Worm (Caenorhabditis elegans) whole organism, L3 larva: ENCODE results near the gene pqn-65.

ENCODE experiments used
- ZK546.5 ChIP-seq: sonication (generic microtip); optimal IDR thresholded peaks from 2 replicates; lab custom pipeline; 2017; ENCODE audit warnings: missing biosample characterization, missing genetic modification characterization
- aly-2 ChIP-seq: fragments of 150-350 bp; optimal IDR thresholded peaks from 2 replicates; lab custom pipeline; 2014; ENCODE audit warnings: missing biosample characterization, missing genetic modification characterization
- ama-1 ChIP-seq: fragments of 150-350 bp; optimal IDR thresholded peaks from 2 replicates; lab custom pipeline; 2018
- ceh-82 ChIP-seq: fragments of 150-350 bp; optimal IDR thresholded peaks from 2 replicates; lab custom pipeline; 2014; ENCODE audit warnings: missing biosample characterization, missing genetic modification characterization
- ceh-9 ChIP-seq: sonication (generic microtip); optimal IDR thresholded peaks from 2 replicates; lab custom pipeline; 2018; ENCODE audit warnings: missing biosample characterization, missing genetic modification characterization
- daf-12 ChIP-seq: fragments of 150-350 bp; optimal IDR thresholded peaks from 2 replicates; lab custom pipeline; 2014; ENCODE audit warnings: missing biosample characterization, missing genetic modification reagents, missing genetic modification characterization
- egl-27 ChIP-seq: sonication (generic microtip); optimal IDR thresholded peaks from 4 replicates; lab custom pipeline; 2017; ENCODE audit warnings: missing biosample characterization, missing genetic modification reagents, missing genetic modification characterization
- egl-5 ChIP-seq: fragments of 150-350 bp; optimal IDR thresholded peaks from 2 replicates; lab custom pipeline; 2017; ENCODE audit warnings: missing biosample characterization, missing genetic modification reagents, missing genetic modification characterization, inconsistent platforms
- elt-1 ChIP-seq: fragments of 150-350 bp; optimal IDR thresholded peaks from 2 replicates; lab custom pipeline; 2014; ENCODE audit warnings: missing biosample characterization, missing genetic modification characterization
- elt-3 ChIP-seq, 3 experiments: fragments of 150-350 bp in 1 of 3; sonication (generic microtip) in 2 of 3; optimal IDR thresholded peaks; 2 replicates in 2 of 3; 4 replicates in 1 of 3; lab custom pipeline; 2014 to 2017; ENCODE audit warnings: missing biosample characterization in 3 of 3, missing genetic modification characterization in 3 of 3
- eor-1 ChIP-seq, 2 experiments: fragments of 150-350 bp; optimal IDR thresholded peaks; 2 replicates each; lab custom pipeline; 2014 to 2018; ENCODE audit warnings: missing biosample characterization in 2 of 2, missing genetic modification characterization in 2 of 2
- fkh-10 ChIP-seq: sonication (generic microtip); optimal IDR thresholded peaks from 2 replicates; lab custom pipeline; 2017; ENCODE audit warnings: missing biosample characterization, missing genetic modification reagents, missing genetic modification characterization
- fkh-2 ChIP-seq: fragments of 150-350 bp; optimal IDR thresholded peaks from 2 replicates; lab custom pipeline; 2014; ENCODE audit warnings: missing biosample characterization, missing genetic modification reagents, missing genetic modification characterization
- fos-1 ChIP-seq: fragments of 150-350 bp; optimal IDR thresholded peaks from 2 replicates; lab custom pipeline; 2014; ENCODE audit warnings: missing biosample characterization, missing genetic modification characterization
- hmg-11 ChIP-seq: sonication (generic microtip); optimal IDR thresholded peaks from 2 replicates; lab custom pipeline; 2016; ENCODE audit warnings: missing genetic modification characterization, missing compliant biosample characterization
- jun-1 ChIP-seq: fragments of 150-350 bp; optimal IDR thresholded peaks from 2 replicates; lab custom pipeline; 2014; ENCODE audit warnings: missing biosample characterization, missing genetic modification reagents, missing genetic modification characterization
- lin-15B ChIP-seq: fragments of 150-350 bp; optimal IDR thresholded peaks from 2 replicates; lab custom pipeline; 2014; ENCODE audit warnings: missing biosample characterization, missing genetic modification characterization
- lin-39 ChIP-seq: fragments of 150-350 bp; optimal IDR thresholded peaks from 2 replicates; lab custom pipeline; 2018; ENCODE audit warnings: missing biosample characterization, missing genetic modification reagents, missing genetic modification characterization
- lsy-12 ChIP-seq: sonication (generic microtip); optimal IDR thresholded peaks from 2 replicates; lab custom pipeline; 2016; ENCODE audit warnings: mild to moderate bottlenecking, missing genetic modification characterization, missing compliant biosample characterization
- mml-1 ChIP-seq: fragments of 150-350 bp; sonication (generic microtip); optimal IDR thresholded peaks from 3 replicates; lab custom pipeline; 2014; ENCODE audit warnings: missing biosample characterization, missing genetic modification characterization
- nhr-237 ChIP-seq: fragments of 150-350 bp; optimal IDR thresholded peaks from 2 replicates; lab custom pipeline; 2014; ENCODE audit warnings: missing biosample characterization, missing genetic modification characterization
- nhr-43 ChIP-seq: sonication (generic microtip); optimal IDR thresholded peaks from 2 replicates; lab custom pipeline; 2016; ENCODE audit warnings: mild to moderate bottlenecking, missing genetic modification characterization, missing compliant biosample characterization; ENCODE audit not compliant: poor library complexity, severe bottlenecking
- nhr-67 ChIP-seq: fragments of 150-350 bp; optimal IDR thresholded peaks from 2 replicates; lab custom pipeline; 2014; ENCODE audit warnings: missing biosample characterization, missing genetic modification characterization
- nhr-76 ChIP-seq: fragments of 150-350 bp; sonication (generic microtip); optimal IDR thresholded peaks from 5 replicates; lab custom pipeline; 2014; ENCODE audit warnings: missing biosample characterization, missing genetic modification characterization
- pqm-1 ChIP-seq: fragments of 150-350 bp; optimal IDR thresholded peaks from 2 replicates; lab custom pipeline; 2017; ENCODE audit warnings: missing biosample characterization, missing genetic modification characterization, inconsistent platforms
- sea-2 ChIP-seq: fragments of 150-350 bp; sonication (generic microtip); optimal IDR thresholded peaks from 4 replicates; lab custom pipeline; 2014; ENCODE audit warnings: missing biosample characterization, missing genetic modification reagents, missing genetic modification characterization
- skn-1 ChIP-seq: fragments of 150-350 bp; optimal IDR thresholded peaks from 2 replicates; lab custom pipeline; 2014; ENCODE audit warnings: missing biosample characterization, missing genetic modification characterization
- snpc-4 ChIP-seq: fragments of 150-350 bp; optimal IDR thresholded peaks from 2 replicates; lab custom pipeline; 2014; ENCODE audit warnings: missing biosample characterization, missing genetic modification characterization
- tbx-2 ChIP-seq: sonication (generic microtip); optimal IDR thresholded peaks from 2 replicates; lab custom pipeline; 2016; ENCODE audit warnings: mild to moderate bottlenecking, missing genetic modification characterization, missing compliant biosample characterization
- unc-39 ChIP-seq: sonication (generic microtip); optimal IDR thresholded peaks from 4 replicates; lab custom pipeline; 2017; ENCODE audit warnings: missing biosample characterization, missing genetic modification characterization
- unc-62 ChIP-seq: fragments of 150-350 bp; sonication (generic microtip); optimal IDR thresholded peaks from 4 replicates; lab custom pipeline; 2014; ENCODE audit warnings: missing biosample characterization, missing genetic modification reagents, missing genetic modification characterization
- zag-1 ChIP-seq: fragments of 150-350 bp; optimal IDR thresholded peaks from 2 replicates; lab custom pipeline; 2014; ENCODE audit warnings: missing biosample characterization, missing genetic modification characterization
- ztf-4 ChIP-seq: fragments of 150-350 bp; optimal IDR thresholded peaks from 2 replicates; lab custom pipeline; 2014; ENCODE audit warnings: missing biosample characterization, missing genetic modification characterization

Gene pqn-65

DNA sequence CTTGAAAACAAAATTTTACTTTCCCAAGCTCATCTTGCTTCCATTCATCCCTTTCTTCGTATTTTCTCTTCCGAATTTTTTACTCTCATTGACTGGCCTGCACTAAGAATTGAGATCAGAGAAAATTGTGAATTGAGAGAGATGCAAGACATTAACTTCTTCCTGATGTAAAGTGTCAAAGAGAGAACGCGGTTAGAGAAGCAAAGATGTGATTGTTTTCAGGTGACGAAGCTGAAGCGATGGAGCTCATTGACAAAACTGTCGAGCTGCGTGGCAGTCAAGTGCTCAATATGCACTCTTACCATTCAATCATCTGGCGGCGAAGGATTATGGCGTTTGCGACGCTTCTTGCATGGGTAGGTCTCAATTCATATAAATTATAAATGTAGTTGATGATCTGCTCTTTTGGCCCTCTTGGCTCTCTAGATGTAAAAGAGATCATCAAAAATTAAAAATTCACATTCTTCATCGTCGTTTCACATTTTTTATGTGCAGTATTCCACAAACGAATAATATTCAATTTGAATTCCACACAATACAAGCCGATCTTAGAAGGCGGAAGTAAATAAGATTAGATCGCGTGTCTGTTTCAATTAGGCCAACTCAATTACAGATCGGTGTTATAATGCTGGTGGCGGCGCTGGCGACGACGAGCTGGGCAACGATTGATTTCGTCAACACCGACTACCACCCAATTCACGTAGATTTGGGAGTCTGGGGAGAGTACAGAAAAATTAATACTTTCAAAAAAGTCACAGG lies 9.6 kb upstream of the pqn-65 start:
- TF ChIP-seq egl-5 (tag; lab: Kevin White, UChicago): peak; percentile 87
- TF ChIP-seq unc-62 (GFP tag; lab: Kevin White, UChicago): no peak

- TF ChIP-seq skn-1: no peak
Observed at ce11 chrX:4628350-4628749, 8.9 kb upstream of the pqn-65 start.

- TF ChIP-seq nhr-237 (tag; lab: Kevin White, UChicago): no peak
- no peak for TF ChIP-seq lsy-12 (tag; lab: Kevin White, UChicago)
- no peak for TF ChIP-seq ama-1
- no peak for TF ChIP-seq elt-3 (tag; optimal IDR thresholded peaks at IDR 0.05; lab: Kevin White, UChicago)
- no peak for TF ChIP-seq zag-1 (tag; lab: Kevin White, UChicago)
- TF ChIP-seq jun-1 (tag; lab: Kevin White, UChicago): no peak
- no peak for TF ChIP-seq nhr-67
- no peak for TF ChIP-seq lin-39 (tag; lab: Kevin White, UChicago)
- no peak for TF ChIP-seq snpc-4
- no peak for TF ChIP-seq unc-62 (GFP tag; lab: Kevin White, UChicago)
- no peak for TF ChIP-seq lin-15B
Observed at ce11 chrX:4626891-4627290, 7.5 kb upstream of the pqn-65 start.

DNA sequence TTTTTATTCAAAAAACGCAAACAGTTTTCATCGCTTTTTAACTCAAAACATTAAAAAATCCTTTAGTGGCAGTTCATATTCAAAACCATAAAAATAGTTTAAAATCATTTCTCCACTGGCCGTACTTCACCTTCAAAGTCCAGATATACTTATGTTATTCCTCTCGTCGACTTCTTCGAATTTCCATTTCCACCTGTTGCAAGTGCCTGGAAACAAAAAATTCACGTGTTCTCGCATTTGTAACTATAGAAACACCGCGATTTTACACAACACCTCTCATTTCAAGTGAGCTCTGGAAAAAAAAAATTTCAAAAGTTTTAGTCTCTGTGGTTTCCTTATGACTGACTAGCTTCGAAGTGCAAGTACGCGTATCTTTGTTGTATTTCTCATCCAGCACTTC lies 5.6 kb upstream of the pqn-65 start:
- TF ChIP-seq tbx-2 (tag; lab: Kevin White, UChicago) (no peak), fkh-10 (GFP tag; lab: Kevin White, UChicago) (no peak), fos-1 (tag; lab: Kevin White, UChicago) (no peak), fkh-2 (tag; lab: Kevin White, UChicago) (no peak), jun-1 (tag; lab: Kevin White, UChicago) (no peak), nhr-237 (tag; lab: Kevin White, UChicago) (no peak), nhr-67 (no peak), aly-2 (tag; lab: Kevin White, UChicago) (no peak), egl-27 (tag; lab: Kevin White, UChicago) (no peak), zag-1 (tag; lab: Kevin White, UChicago) (no peak), daf-12 (tag; lab: Kevin White, UChicago) (no peak), elt-3 (tag; optimal IDR thresholded peaks at IDR 0.05; lab: Kevin White, UChicago) (no peak)
- TF ChIP-seq, all 47 proteins: peak for 0

DNA sequence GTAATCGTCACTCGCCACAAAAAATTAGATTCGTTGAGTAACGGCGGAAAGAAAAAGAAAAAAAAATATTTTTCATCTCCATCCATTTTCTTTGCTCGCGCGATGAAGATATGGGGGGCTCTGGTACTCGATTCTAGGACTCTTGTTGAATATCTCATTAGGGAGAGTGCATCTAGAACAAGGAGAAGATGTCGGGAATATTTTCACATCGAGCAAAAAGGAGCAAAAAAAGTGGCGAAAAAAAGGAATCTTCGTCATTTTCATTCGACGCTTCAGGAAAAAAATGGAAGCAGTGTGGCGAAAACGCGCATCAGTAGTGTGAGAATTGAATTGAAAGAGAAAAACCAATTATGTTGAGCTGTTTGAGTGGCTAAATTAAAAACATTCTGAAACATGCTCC lies 4.3 kb upstream of the pqn-65 start:
- TF ChIP-seq fkh-10 (GFP tag; lab: Kevin White, UChicago) (peak; percentile 29), daf-12 (tag; lab: Kevin White, UChicago) (no peak), mml-1 (tag; lab: Kevin White, UChicago) (no peak), ceh-9 (no peak)

ce11 chrX:4622024-4622423 lies 2.6 kb upstream of the pqn-65 start, which contains the start of gene C46C11.3:
Gene C46C11.3 (plus strand): TSS chrX:4622324.
- TF ChIP-seq ztf-4: no peak
- no peak for TF ChIP-seq hmg-11 (tag; lab: Kevin White, UChicago)
- no peak for TF ChIP-seq unc-39 (tag; lab: Kevin White, UChicago)
- TF ChIP-seq ZK546.5 (tag; lab: Kevin White, UChicago): no peak
- TF ChIP-seq sea-2: no peak
- TF ChIP-seq zag-1 (tag; lab: Kevin White, UChicago): no peak
- TF ChIP-seq ceh-9: no peak
- TF ChIP-seq ceh-82: no peak
- no peak for TF ChIP-seq eor-1 (tag; optimal IDR thresholded peaks at IDR 0.05; lab: Kevin White, UChicago)
- no peak for TF ChIP-seq nhr-76 (tag; lab: Kevin White, UChicago)

DNA sequence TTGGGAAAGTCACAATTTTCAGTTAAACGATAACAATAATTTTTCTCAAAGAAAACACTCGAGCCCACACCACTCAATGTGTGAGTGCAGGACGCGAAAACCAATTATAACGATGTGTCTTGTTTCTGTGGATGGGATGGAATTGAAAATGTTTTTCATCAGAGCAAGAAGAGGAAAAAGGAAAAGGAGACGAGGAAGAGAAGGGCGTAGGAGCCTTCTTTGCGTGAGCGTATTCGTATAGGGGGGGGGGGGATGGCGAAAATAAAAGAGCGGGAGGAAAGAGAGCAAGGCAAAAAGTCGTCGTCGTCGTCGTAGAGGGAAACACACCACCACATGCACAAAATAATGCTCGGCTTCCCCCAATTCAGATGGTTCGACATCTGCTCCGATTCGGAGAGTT lies 584 bp upstream of the pqn-65 start:
- no peak for TF ChIP-seq fos-1 (tag; lab: Kevin White, UChicago)
- TF ChIP-seq unc-62 (GFP tag; lab: Kevin White, UChicago): no peak
- no peak for TF ChIP-seq elt-1 (tag; lab: Kevin White, UChicago)
- TF ChIP-seq elt-3 (tag; optimal IDR thresholded peaks at IDR 0.05; lab: Kevin White, UChicago): no peak
- TF ChIP-seq nhr-43 (tag; lab: Kevin White, UChicago): no peak
- TF ChIP-seq skn-1: no peak
- TF ChIP-seq lin-39 (tag; lab: Kevin White, UChicago): peak; percentile 37
- peak; percentile 3 for TF ChIP-seq fkh-10 (GFP tag; lab: Kevin White, UChicago)
- no peak for TF ChIP-seq daf-12 (tag; lab: Kevin White, UChicago)
- TF ChIP-seq eor-1 (tag; optimal IDR thresholded peaks at IDR 0.05; lab: Kevin White, UChicago): no peak
- no peak for TF ChIP-seq pqm-1
- TF ChIP-seq egl-27 (tag; lab: Kevin White, UChicago): no peak
